Fruit fly (Drosophila melanogaster) whole organism, embryonic: ENCODE measurements around the gene CG1416.
A peak's percentile ranks its signal among the peaks of the same experiment; 100 is the strongest.

Experiments
- B-H1 ChIP-seq: fragments of 200-800 bp; sonication (Bioruptor generic); IDR thresholded peaks from 3 replicates; pipeline ENCODE4 v1.3.6; 2022; ENCODE audit warnings: missing biosample characterization, missing genetic modification characterization
- CG10147 ChIP-seq: fragments of 200-800 bp; sonication (Bioruptor generic); optimal IDR thresholded peaks from 2 replicates; lab custom pipeline; 2019; ENCODE audit warnings: missing biosample characterization, mild to moderate bottlenecking, missing genetic modification characterization, moderate library complexity
- CG10462 ChIP-seq: fragments of 200-800 bp; sonication (Bioruptor generic); optimal IDR thresholded peaks from 2 replicates; lab custom pipeline; 2016; ENCODE audit warnings: missing biosample characterization, missing genetic modification characterization
- CG12104 ChIP-seq: fragments of 200-800 bp; sonication (Bioruptor generic); optimal IDR thresholded peaks from 3 replicates; lab custom pipeline; 2016; ENCODE audit warnings: missing biosample characterization, missing genetic modification characterization
- CG12236 ChIP-seq: fragments of 200-800 bp; sonication (Bioruptor generic); optimal IDR thresholded peaks from 2 replicates; lab custom pipeline; 2016; ENCODE audit warnings: missing biosample characterization, missing genetic modification characterization
- CG12769 ChIP-seq: fragments of 200-800 bp; sonication (Bioruptor generic); optimal IDR thresholded peaks from 2 replicates; lab custom pipeline; 2019; ENCODE audit warnings: missing biosample characterization, mild to moderate bottlenecking, missing genetic modification characterization, moderate library complexity
- CG1529 ChIP-seq: fragments of 200-800 bp; sonication (Bioruptor generic); optimal IDR thresholded peaks from 3 replicates; lab custom pipeline; 2018; ENCODE audit warnings: missing biosample characterization, missing genetic modification characterization
- CG17361 ChIP-seq: fragments of 200-800 bp; sonication (Bioruptor generic); IDR thresholded peaks from 3 replicates; pipeline ENCODE4 v1.3.6; 2022; ENCODE audit warnings: missing biosample characterization, missing genetic modification characterization
- CG2202 ChIP-seq: fragments of 200-800 bp; sonication (Bioruptor generic); optimal IDR thresholded peaks from 2 replicates; lab custom pipeline; 2018; ENCODE audit warnings: missing biosample characterization, mild to moderate bottlenecking, missing genetic modification characterization
- CG30431 ChIP-seq: fragments of 200-800 bp; sonication (Bioruptor generic); optimal IDR thresholded peaks from 2 replicates; lab custom pipeline; 2017; ENCODE audit warnings: missing biosample characterization, missing genetic modification characterization
- CG31388 ChIP-seq: fragments of 200-800 bp; sonication (Bioruptor generic); optimal IDR thresholded peaks from 2 replicates; lab custom pipeline; 2016; ENCODE audit warnings: missing biosample characterization, missing genetic modification characterization
- CG3847 ChIP-seq: fragments of 200-800 bp; sonication (Bioruptor generic); IDR thresholded peaks from 2 replicates; pipeline ENCODE4 v1.3.6; 2022; ENCODE audit warnings: missing biosample characterization, missing genetic modification characterization
- CG43689 ChIP-seq: fragments of 200-800 bp; sonication (Bioruptor generic); IDR thresholded peaks from 2 replicates; pipeline ENCODE4 v1.3.6; 2022; ENCODE audit warnings: missing biosample characterization, missing genetic modification characterization
- CG4617 ChIP-seq: fragments of 200-800 bp; sonication (Bioruptor generic); optimal IDR thresholded peaks from 3 replicates; lab custom pipeline; 2016; ENCODE audit warnings: missing biosample characterization, missing genetic modification characterization, borderline replicate concordance
- CG6791 ChIP-seq: fragments of 200-800 bp; sonication (Bioruptor generic); IDR thresholded peaks from 3 replicates; pipeline ENCODE4 v1.3.6; 2022; ENCODE audit warnings: missing biosample characterization, missing genetic modification characterization; ENCODE audit not compliant: partially characterized antibody
- CG7372 ChIP-seq: fragments of 200-800 bp; sonication (Bioruptor generic); IDR thresholded peaks from 2 replicates; pipeline ENCODE4 v1.3.6; 2022; ENCODE audit warnings: missing biosample characterization, missing genetic modification characterization
- CG8478 ChIP-seq: fragments of >200 bp; optimal IDR thresholded peaks from 2 replicates; lab custom pipeline; 2018
- CG9797 ChIP-seq: fragments of 200-800 bp; sonication (Bioruptor generic); optimal IDR thresholded peaks from 3 replicates; lab custom pipeline; 2018; ENCODE audit warnings: missing biosample characterization, mild to moderate bottlenecking, missing genetic modification characterization
- Dll ChIP-seq: fragments of 200-800 bp; sonication (Bioruptor generic); IDR thresholded peaks from 4 replicates; pipeline ENCODE4 v1.3.6; 2022; ENCODE audit warnings: missing biosample characterization, missing genetic modification characterization; ENCODE audit not compliant: partially characterized antibody
- H2.0 ChIP-seq: fragments of 200-800 bp; sonication (Bioruptor generic); IDR thresholded peaks from 2 replicates; pipeline ENCODE4 v1.3.6; 2022; ENCODE audit warnings: missing biosample characterization, missing genetic modification characterization
- HHEX ChIP-seq: fragments of 200-800 bp; sonication (Bioruptor generic); optimal IDR thresholded peaks from 3 replicates; lab custom pipeline; 2017; ENCODE audit warnings: missing biosample characterization, mild to moderate bottlenecking, missing genetic modification characterization, missing genetic modification reagents
- HmgD ChIP-seq: fragments of 200-800 bp; sonication (Bioruptor generic); optimal IDR thresholded peaks from 3 replicates; lab custom pipeline; 2016; ENCODE audit warnings: missing biosample characterization, missing genetic modification characterization
- Meics ChIP-seq: fragments of 200-800 bp; sonication (Bioruptor generic); optimal IDR thresholded peaks from 2 replicates; lab custom pipeline; 2017; ENCODE audit warnings: missing biosample characterization, mild to moderate bottlenecking, missing genetic modification characterization
- Mrtf ChIP-seq: fragments of 200-800 bp; sonication (Bioruptor generic); IDR thresholded peaks from 3 replicates; pipeline ENCODE4 v1.3.6; 2022; ENCODE audit warnings: missing biosample characterization, missing genetic modification characterization
- Opbp ChIP-seq: fragments of 200-800 bp; sonication (Bioruptor generic); IDR thresholded peaks from 3 replicates; pipeline ENCODE4 v1.3.6; 2022; ENCODE audit warnings: missing biosample characterization, missing genetic modification characterization; ENCODE audit not compliant: partially characterized antibody
- Rx ChIP-seq: fragments of 200-800 bp; sonication (Bioruptor generic); IDR thresholded peaks from 2 replicates; pipeline ENCODE4 v1.3.6; 2022; ENCODE audit warnings: missing biosample characterization, missing genetic modification characterization
- Sin3A ChIP-seq: fragments of >200 bp; optimal IDR thresholded peaks from 2 replicates; lab custom pipeline; 2018
- Ssrp ChIP-seq: fragments of 200-800 bp; sonication (Bioruptor generic); optimal IDR thresholded peaks from 2 replicates; lab custom pipeline; 2018; ENCODE audit warnings: missing biosample characterization, mild to moderate bottlenecking, missing genetic modification characterization, moderate library complexity
- Stat92E ChIP-seq, 3 experiments: fragments of >200 bp in 2 of 3; fragments of 200-800 bp in 1 of 3; sonication (Bioruptor generic) in 1 of 3; optimal IDR thresholded peaks; 2 replicates each; lab custom pipeline; 2017 to 2019; ENCODE audit warnings: missing biosample characterization in 3 of 3, missing genetic modification characterization in 3 of 3, mild to moderate bottlenecking in 1 of 3, moderate library complexity in 1 of 3
- ara ChIP-seq: fragments of 200-800 bp; sonication (Bioruptor generic); IDR thresholded peaks from 2 replicates; pipeline ENCODE4 v1.3.6; 2022; ENCODE audit warnings: missing biosample characterization, missing genetic modification characterization
- az2 ChIP-seq: fragments of 200-800 bp; sonication (Bioruptor generic); optimal IDR thresholded peaks from 3 replicates; lab custom pipeline; 2016; ENCODE audit warnings: missing biosample characterization, missing genetic modification characterization
- da ChIP-seq: fragments of 200-800 bp; sonication (Bioruptor generic); optimal IDR thresholded peaks from 2 replicates; lab custom pipeline; 2016; ENCODE audit warnings: missing biosample characterization, missing genetic modification characterization
- dpn ChIP-seq, 2 experiments: fragments of 200-800 bp; sonication (Bioruptor generic); optimal IDR thresholded peaks; 3 replicates each; lab custom pipeline; 2016; ENCODE audit warnings: missing biosample characterization in 2 of 2, missing genetic modification characterization in 2 of 2
- dysf ChIP-seq: fragments of 200-800 bp; sonication (Bioruptor generic); IDR thresholded peaks from 3 replicates; pipeline ENCODE4 v1.3.6; 2022; ENCODE audit warnings: missing biosample characterization, missing genetic modification characterization
- eve ChIP-seq, 2 experiments: fragments of >200 bp; optimal IDR thresholded peaks; 2 replicates each; lab custom pipeline; 2017; ENCODE audit warnings: missing biosample characterization in 2 of 2, missing genetic modification characterization in 2 of 2
- gem ChIP-seq: fragments of 200-800 bp; sonication (Bioruptor generic); optimal IDR thresholded peaks from 2 replicates; lab custom pipeline; 2019; ENCODE audit warnings: missing biosample characterization, mild to moderate bottlenecking, missing genetic modification characterization, moderate library complexity
- hth ChIP-seq: fragments of >200 bp; optimal IDR thresholded peaks from 2 replicates; lab custom pipeline; 2017; ENCODE audit warnings: inconsistent platforms
- klu ChIP-seq: fragments of 200-800 bp; sonication (Bioruptor generic); IDR thresholded peaks from 2 replicates; pipeline ENCODE4 v1.3.6; 2022; ENCODE audit warnings: missing biosample characterization, missing genetic modification characterization
- kni ChIP-seq: fragments of 200-800 bp; sonication (Bioruptor generic); optimal IDR thresholded peaks from 3 replicates; lab custom pipeline; 2017; ENCODE audit warnings: mild to moderate bottlenecking, missing biosample characterization, missing genetic modification reagents, missing genetic modification characterization
- lab ChIP-seq: fragments of 200-800 bp; sonication (Bioruptor generic); optimal IDR thresholded peaks from 3 replicates; lab custom pipeline; 2017; ENCODE audit warnings: missing biosample characterization, missing genetic modification characterization, mild to moderate bottlenecking, moderate library complexity, missing genetic modification reagents
- prd ChIP-seq, 3 experiments: fragments of >200 bp in 2 of 3; fragments of 200-800 bp in 1 of 3; sonication (Bioruptor generic) in 1 of 3; optimal IDR thresholded peaks in 2 of 3; IDR thresholded peaks in 1 of 3; 2 replicates in 2 of 3; 3 replicates in 1 of 3; pipeline versions ENCODE4 v1.3.6 to Lab custom; 2017 to 2022; ENCODE audit warnings: missing biosample characterization in 1 of 3, missing genetic modification characterization in 1 of 3
- row ChIP-seq: fragments of 200-800 bp; sonication (Bioruptor generic); IDR thresholded peaks from 3 replicates; pipeline ENCODE4 v1.3.6; 2022; ENCODE audit warnings: missing biosample characterization, missing genetic modification characterization
- sens ChIP-seq: fragments of 200-800 bp; sonication (Bioruptor generic); peaks from one replicate; lab custom pipeline; 2016; ENCODE audit warnings: missing biosample characterization, missing genetic modification characterization
- sima ChIP-seq: fragments of 200-800 bp; sonication (Bioruptor generic); optimal IDR thresholded peaks from 2 replicates; lab custom pipeline; 2016; ENCODE audit warnings: missing biosample characterization, missing genetic modification characterization
- stc ChIP-seq: fragments of 200-800 bp; sonication (Bioruptor generic); IDR thresholded peaks from 2 replicates; pipeline ENCODE4 v1.3.6; 2022; ENCODE audit warnings: missing biosample characterization, missing genetic modification characterization
- toy ChIP-seq: fragments of 200-800 bp; sonication (Bioruptor generic); IDR thresholded peaks from 2 replicates; pipeline ENCODE4 v1.3.6; 2022; ENCODE audit warnings: missing biosample characterization, missing genetic modification characterization
- trh ChIP-seq: fragments of 200-800 bp; sonication (Bioruptor generic); optimal IDR thresholded peaks from 2 replicates; lab custom pipeline; 2016; ENCODE audit warnings: missing biosample characterization, missing genetic modification characterization
- tx ChIP-seq: fragments of 200-800 bp; sonication (Bioruptor generic); optimal IDR thresholded peaks from 2 replicates; lab custom pipeline; 2016; ENCODE audit warnings: missing biosample characterization, missing genetic modification characterization
- z ChIP-seq: fragments of 200-800 bp; sonication (Bioruptor generic); IDR thresholded peaks from 3 replicates; pipeline ENCODE4 v1.3.6; 2022; ENCODE audit warnings: missing biosample characterization, missing genetic modification characterization

CG1416 gene

DNA sequence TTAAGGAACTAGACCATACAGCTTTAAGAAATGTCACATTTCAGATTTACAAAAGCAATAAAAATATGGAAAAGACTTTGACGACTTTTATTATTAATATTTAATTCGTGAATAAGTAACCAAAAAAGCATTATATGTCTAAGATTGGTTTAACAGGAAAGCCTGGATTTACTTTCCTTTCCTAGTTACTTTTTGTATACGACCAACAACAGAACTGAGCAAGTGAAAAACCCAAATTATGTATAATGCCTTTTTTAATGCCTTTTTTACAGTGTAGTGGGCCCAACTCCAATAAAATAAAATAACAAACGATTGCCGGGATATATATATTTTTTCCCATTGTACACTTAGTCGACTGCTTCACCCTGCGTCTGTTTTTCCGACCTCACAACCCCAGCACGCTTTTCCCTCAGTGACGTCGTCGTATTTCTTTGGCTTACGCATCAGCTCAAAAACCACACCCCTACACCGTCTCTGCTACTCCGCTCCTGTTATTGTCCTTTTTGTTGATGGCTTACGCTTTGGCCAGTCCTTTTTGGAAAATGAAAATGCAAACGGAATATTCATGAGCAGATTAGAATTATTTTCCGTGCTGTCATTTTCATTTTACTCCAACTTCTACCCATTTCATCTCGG is 27.1 kb downstream of the CG1416 start (continued):
- TF ChIP-seq ara (no peak), toy (GFP tag; lab: Robert Waterston, UW) (no peak), Stat92E (GFP tag; optimal IDR thresholded peaks at IDR 0.05; lab: Kevin White, UChicago) (no peak), eve (GFP tag; optimal IDR thresholded peaks at IDR 0.05; lab: Kevin White, UChicago) (peak in 1 of 2 experiments; percentile 64), row (GFP tag; lab: Robert Waterston, UW) (0 out of 3 replicates have a peak, but pooled peaks have one; percentile 16), Meics (GFP tag; lab: Kevin White, UChicago) (peak; percentile 27), dpn (GFP tag; optimal IDR thresholded peaks at IDR 0.05; lab: Kevin White, UChicago) (peak in 1 of 2 experiments; percentile 1), Ssrp (tag; lab: Kevin White, UChicago) (peak; percentile 1), CG17361 (GFP tag; lab: Robert Waterston, UW) (peak; percentile 67; the same call in 2 of the 3 replicates), CG10147 (GFP tag; lab: Kevin White, UChicago) (peak; percentile 9), dysf (GFP tag; lab: Robert Waterston, UW) (no peak), gem (tag; lab: Kevin White, UChicago) (peak; percentile 48), sens (GFP tag; lab: Kevin White, UChicago) (peak; percentile 82), trh (GFP tag; lab: Kevin White, UChicago) (no peak)
- TF ChIP-seq, all 482 proteins: peak for 62

DNA sequence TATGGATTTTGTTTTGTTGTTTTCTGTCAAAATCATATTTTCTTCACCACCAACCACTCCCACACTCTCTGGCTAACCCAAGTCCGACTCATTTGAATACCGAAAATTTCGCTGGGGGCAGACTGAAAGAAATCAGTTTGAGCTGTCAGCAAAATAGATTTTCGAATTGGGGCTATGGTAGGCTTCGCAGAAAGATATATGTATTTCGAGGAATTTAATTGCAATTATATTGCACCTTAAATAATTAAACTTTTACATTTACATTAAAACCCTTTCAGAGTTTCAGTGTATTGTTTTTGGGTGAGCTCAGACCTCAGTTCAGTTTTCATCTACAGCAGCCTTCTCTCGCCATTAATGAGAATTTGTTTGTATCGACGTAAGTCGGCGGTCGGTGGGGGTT is 29.2 kb downstream of the CG1416 start:
- TF ChIP-seq HmgD (no peak), CG31388 (GFP tag; lab: Kevin White, UChicago) (no peak), klu (no peak), CG7372 (GFP tag; lab: Robert Waterston, UW) (no peak; the same call in 1 of the 2 replicates), CG2202 (tag; lab: Kevin White, UChicago) (peak; percentile 17), CG10462 (GFP tag; lab: Kevin White, UChicago) (no peak), hth (no peak), CG12236 (GFP tag; lab: Kevin White, UChicago) (no peak), CG12104 (no peak), CG8478 (lab: Kevin White, UChicago) (no peak), CG1529 (GFP tag; lab: Kevin White, UChicago) (no peak), Sin3A (lab: Kevin White, UChicago) (no peak), prd (optimal IDR thresholded peaks at IDR 0.05; lab: Kevin White, UChicago) (no peak), prd (GFP tag; IDR thresholded peaks at IDR 0.05; lab: Robert Waterston, UW) (peak; percentile 67; the same call in 2 of the 3 replicates), B-H1 (GFP tag; lab: Robert Waterston, UW) (peak; percentile 29; the same call in 2 of the 3 replicates), CG3847 (GFP tag; lab: Robert Waterston, UW) (peak; percentile 37; the same call in 1 of the 2 replicates), Dll (no peak), HHEX (GFP tag; lab: Kevin White, UChicago) (peak; percentile 50), Rx (GFP tag; lab: Robert Waterston, UW) (0 out of 2 replicates have a peak, but pooled peaks have one; percentile 34), kni (GFP tag; lab: Kevin White, UChicago) (no peak), gem (tag; lab: Kevin White, UChicago) (peak; percentile 72), H2.0 (GFP tag; lab: Robert Waterston, UW) (0 out of 2 replicates have a peak, but pooled peaks have one; percentile 43), CG6791 (GFP tag; lab: Robert Waterston, UW) (no peak), CG4617 (GFP tag; lab: Kevin White, UChicago) (no peak), stc (GFP tag; lab: Robert Waterston, UW) (peak; percentile 45; the same call in 1 of the 2 replicates), CG9797 (GFP tag; lab: Kevin White, UChicago) (no peak), CG43689 (GFP tag; lab: Robert Waterston, UW) (no peak), CG12769 (tag; lab: Kevin White, UChicago) (peak; percentile 60), z (GFP tag; lab: Robert Waterston, UW) (no peak), Opbp (GFP tag; lab: Robert Waterston, UW) (no peak), CG30431 (GFP tag; lab: Kevin White, UChicago) (no peak), da (no peak), tx (GFP tag; lab: Kevin White, UChicago) (no peak), az2 (GFP tag; lab: Kevin White, UChicago) (peak; percentile 64), sima (GFP tag; lab: Kevin White, UChicago) (no peak), lab (peak; percentile 77), Mrtf (no peak)
